Fruit fly (Drosophila melanogaster): ENCODE results near the gene CG13248.

- TF ChIP-seq Ets98B (GFP tag; IDR thresholded peaks at IDR 0.05) (no peak), CG32121 (GFP tag; IDR thresholded peaks at IDR 0.05) (peak; percentile 26; the same call in 1 of the 2 replicates), CG15710 (tag; optimal IDR thresholded peaks at IDR 0.05) (peak; percentile 84), CG14655 (GFP tag; optimal IDR thresholded peaks at IDR 0.05) (no peak), EcR (GFP tag; optimal IDR thresholded peaks at IDR 0.05) (no peak), CG12605 (GFP tag; IDR thresholded peaks at IDR 0.05) (no peak), CG8301 (tag; optimal IDR thresholded peaks at IDR 0.05) (no peak), rn (GFP tag; IDR thresholded peaks at IDR 0.05) (no peak), CG10348 (GFP tag; IDR thresholded peaks at IDR 0.05) (no peak), CG8159 (tag; optimal IDR thresholded peaks at IDR 0.05) (peak; percentile 92)
Measured at dm6 chr3L:20441632-20442469, 31.5 kb upstream of the CG13248 start, which contains the start of gene CG5910.

All from whole organism, pupa.